Fruit fly (Drosophila melanogaster): ENCODE measurements around the gene pns.

pns gene

DNA sequence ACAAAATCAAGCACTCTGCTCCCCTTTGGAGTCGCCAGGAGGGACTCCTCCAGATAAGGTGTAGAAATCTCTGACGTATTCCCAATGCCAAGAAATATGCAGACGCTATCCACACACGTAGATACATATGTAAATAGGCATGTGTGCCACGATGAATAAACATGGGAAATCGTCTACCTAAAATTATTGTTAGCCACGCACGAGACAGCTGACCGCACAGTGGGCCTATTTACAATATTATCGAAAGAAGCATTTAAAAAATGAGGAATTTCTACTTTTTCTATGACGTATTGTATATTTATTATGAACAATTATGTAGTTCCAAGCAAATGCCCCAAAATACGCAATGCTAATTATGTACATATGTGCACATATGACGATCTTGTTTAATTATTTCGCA lies 12.2 kb downstream of the pns start (continued):
- TF ChIP-seq Scr (GFP tag; IDR thresholded peaks at IDR 0.05; ENCODE audit: partially characterized antibody) = 0 out of 2 replicates have a peak, but pooled peaks have one; percentile 13
- no peak for TF ChIP-seq C15 (GFP tag; IDR thresholded peaks at IDR 0.05)
- TF ChIP-seq CG12219 (GFP tag; optimal IDR thresholded peaks at IDR 0.05) = no peak
- TF ChIP-seq CG16813 (GFP tag; IDR thresholded peaks at IDR 0.05; ENCODE audit: partially characterized antibody) = no peak
- no peak for TF ChIP-seq Gsc (GFP tag; IDR thresholded peaks at IDR 0.05)
- TF ChIP-seq Optix (GFP tag; IDR thresholded peaks at IDR 0.05) = no peak
- no peak for TF ChIP-seq Six4 (GFP tag; optimal IDR thresholded peaks at IDR 0.05)
- no peak for TF ChIP-seq CG8089 (GFP tag; optimal IDR thresholded peaks at IDR 0.05)
- TF ChIP-seq dati (GFP tag; IDR thresholded peaks at IDR 0.05) = no peak
- TF ChIP-seq NC2α (GFP tag; optimal IDR thresholded peaks at IDR 0.05) = no peak
- TF ChIP-seq CG10366 (GFP tag; IDR thresholded peaks at IDR 0.05) = peak; percentile 25
- peak; percentile 45; the same call in 1 of the 3 replicates for TF ChIP-seq dysf (GFP tag; IDR thresholded peaks at IDR 0.05)
- TF ChIP-seq Side (GFP tag; optimal IDR thresholded peaks at IDR 0.05) = no peak
- TF ChIP-seq zen (tag; optimal IDR thresholded peaks at IDR 0.05) = no peak
- TF ChIP-seq CG1603 (tag; optimal IDR thresholded peaks at IDR 0.05) = no peak
- TF ChIP-seq inv (GFP tag; IDR thresholded peaks at IDR 0.05; ENCODE audit: partially characterized antibody) = no peak
- TF ChIP-seq Dfd (GFP tag; optimal IDR thresholded peaks at IDR 0.05) = no peak
- 0 out of 2 replicates have a peak, but pooled peaks have one; percentile 58 for TF ChIP-seq Nf-YA (GFP tag; IDR thresholded peaks at IDR 0.05)
- TF ChIP-seq CG8765 (GFP tag; IDR thresholded peaks at IDR 0.05) = no peak
- TF ChIP-seq CG13775 (GFP tag; optimal IDR thresholded peaks at IDR 0.05) = peak; percentile 42
- no peak for TF ChIP-seq CG1529 (GFP tag; optimal IDR thresholded peaks at IDR 0.05)
- no peak for TF ChIP-seq Fer2 (tag; optimal IDR thresholded peaks at IDR 0.05)
- TF ChIP-seq psq (GFP tag; optimal IDR thresholded peaks at IDR 0.05) = no peak
- no peak for TF ChIP-seq CG2202 (tag; optimal IDR thresholded peaks at IDR 0.05)
- TF ChIP-seq CG7745 (tag; optimal IDR thresholded peaks at IDR 0.05) = no peak
- no peak for TF ChIP-seq Aef1 (GFP tag; IDR thresholded peaks at IDR 0.05)
- TF ChIP-seq CHES-1-like (GFP tag; optimal IDR thresholded peaks at IDR 0.05) = no peak
- no peak for TF ChIP-seq Kr (GFP tag; optimal IDR thresholded peaks at IDR 0.05)
- TF ChIP-seq Fer1 (GFP tag; optimal IDR thresholded peaks at IDR 0.05) = no peak
- no peak for TF ChIP-seq Bteb2 (GFP tag; optimal IDR thresholded peaks at IDR 0.05)
- TF ChIP-seq Dll (GFP tag; IDR thresholded peaks at IDR 0.05; ENCODE audit: partially characterized antibody) = no peak
- TF ChIP-seq sna (GFP tag; IDR thresholded peaks at IDR 0.05; ENCODE audit: partially characterized antibody) = no peak
- TF ChIP-seq CG10274 (GFP tag; optimal IDR thresholded peaks at IDR 0.05) = no peak
- no peak for TF ChIP-seq CG10209 (GFP tag; optimal IDR thresholded peaks at IDR 0.05)
- TF ChIP-seq Dip3 (GFP tag; optimal IDR thresholded peaks at IDR 0.05) = no peak
- TF ChIP-seq CG17612 (GFP tag; IDR thresholded peaks at IDR 0.05) = peak; percentile 22; the same call in 1 of the 2 replicates
- TF ChIP-seq Mrtf (GFP tag; IDR thresholded peaks at IDR 0.05) = no peak
- no peak for TF ChIP-seq CG2116 (GFP tag; optimal IDR thresholded peaks at IDR 0.05)
- TF ChIP-seq croc (GFP tag; conservative IDR thresholded peaks at IDR 0.05) = no peak
- no peak for TF ChIP-seq nerfin-2 (GFP tag; IDR thresholded peaks at IDR 0.05; ENCODE audit: partially characterized antibody)
- TF ChIP-seq CG6175 (GFP tag; IDR thresholded peaks at IDR 0.05) = no peak
- no peak for TF ChIP-seq gt (GFP tag; IDR thresholded peaks at IDR 0.05)
- TF ChIP-seq CG10431 (GFP tag; optimal IDR thresholded peaks at IDR 0.05) = no peak
- TF ChIP-seq sima (GFP tag; optimal IDR thresholded peaks at IDR 0.05) = no peak
- no peak for TF ChIP-seq CG4424 (GFP tag; optimal IDR thresholded peaks at IDR 0.05)
- TF ChIP-seq tin (GFP tag; optimal IDR thresholded peaks at IDR 0.05) = no peak
- TF ChIP-seq NfI (GFP tag; optimal IDR thresholded peaks at IDR 0.05) = no peak
- peak; percentile 59 for TF ChIP-seq Atf6 (GFP tag; IDR thresholded peaks at IDR 0.05)
- no peak for TF ChIP-seq exex (tag; optimal IDR thresholded peaks at IDR 0.05)
- TF ChIP-seq row (GFP tag; IDR thresholded peaks at IDR 0.05) = peak; percentile 54
- TF ChIP-seq Spps (tag; optimal IDR thresholded peaks at IDR 0.05) = no peak
- no peak for TF ChIP-seq vnd (GFP tag; IDR thresholded peaks at IDR 0.05; ENCODE audit: partially characterized antibody)

Measured in whole organism, embryonic.